Worm (Caenorhabditis elegans): Measurements from ENCODE around the gene wdr-31.

wdr-31 gene

DNA sequence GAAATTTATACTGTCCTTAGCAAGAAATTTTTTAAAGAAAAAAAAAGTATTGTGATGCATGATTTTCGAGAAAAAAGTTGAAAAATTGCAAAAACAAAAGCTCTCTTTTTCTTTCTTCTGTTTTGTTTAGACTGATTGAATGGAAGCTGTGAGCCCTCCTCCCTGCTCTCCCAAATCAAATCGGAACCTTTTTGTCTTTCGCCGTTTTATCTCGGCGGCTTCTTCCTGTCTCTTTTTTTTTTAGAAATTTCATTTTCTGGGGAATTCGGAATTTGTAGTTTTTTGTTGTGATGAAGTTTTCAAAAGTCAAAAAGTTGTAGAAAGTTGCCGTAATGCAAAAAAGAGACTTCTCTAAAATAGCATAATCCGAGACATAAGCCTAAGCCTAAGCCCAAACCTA lies 4.4 kb downstream of the wdr-31 start:
- TF ChIP-seq nhr-23 (tag; optimal IDR thresholded peaks at IDR 0.05) (no peak), nhr-11 (tag; optimal IDR thresholded peaks at IDR 0.05) (no peak), nhr-237 (tag; optimal IDR thresholded peaks at IDR 0.05) (no peak), nhr-12 (tag; optimal IDR thresholded peaks at IDR 0.05) (no peak), F13H6.1 (tag; optimal IDR thresholded peaks at IDR 0.05) (no peak), nhr-10 (tag; optimal IDR thresholded peaks at IDR 0.05) (no peak), blmp-1 (tag; optimal IDR thresholded peaks at IDR 0.05; ENCODE audit: insufficient read depth) (no peak), lin-39 (tag; optimal IDR thresholded peaks at IDR 0.05) (no peak), alr-1 (tag; optimal IDR thresholded peaks at IDR 0.05) (no peak)

DNA sequence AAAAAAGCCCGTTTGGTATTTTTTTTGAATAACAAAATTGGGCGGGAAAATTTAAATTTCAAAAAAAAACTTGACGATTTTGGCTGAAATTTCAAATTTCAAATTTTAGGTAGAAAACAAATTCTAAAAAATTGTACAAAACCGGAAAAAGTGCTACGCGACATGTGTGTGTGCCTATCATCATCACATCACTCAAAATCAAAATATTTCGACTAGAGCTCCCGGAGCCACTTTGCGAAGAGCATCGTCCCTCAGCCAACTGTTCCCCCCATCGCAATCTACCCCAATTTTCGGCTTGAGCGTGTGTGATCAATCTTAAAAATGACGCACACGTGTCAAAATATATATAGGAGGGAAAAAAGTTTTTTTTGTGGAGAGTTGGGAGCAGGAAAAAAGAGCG lies 8.3 kb downstream of the wdr-31 start:
- TF ChIP-seq aly-2 (tag; optimal IDR thresholded peaks at IDR 0.05) (no peak), nhr-25 (tag; optimal IDR thresholded peaks at IDR 0.05) (no peak), C34F6.9 (tag; optimal IDR thresholded peaks at IDR 0.05) (peak; percentile 1)

DNA sequence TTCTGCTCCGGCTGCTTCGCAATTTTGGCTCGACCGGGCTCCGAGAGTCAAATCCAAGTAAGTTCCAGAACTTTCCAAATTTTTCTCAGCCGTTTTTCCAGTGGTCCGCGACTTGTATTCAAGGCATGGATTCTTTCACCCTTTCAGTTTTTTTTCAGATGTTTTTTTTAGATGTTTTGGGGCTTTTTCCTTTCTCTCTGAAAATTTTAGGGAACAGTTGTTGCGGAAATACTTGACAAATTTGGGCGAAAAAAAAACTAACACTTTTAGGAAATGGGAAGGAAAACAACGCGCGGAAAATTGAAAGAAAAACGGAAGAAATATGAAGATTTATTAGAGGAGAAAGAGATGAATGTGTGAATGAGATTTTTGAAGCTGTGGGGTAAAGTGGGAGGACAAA lies 9.5 kb downstream of the wdr-31 start, which contains the start of the genes T05A8.11 and nep-2:
Gene T05A8.11 (minus strand): TSS at position 101 of the 400 bp plus-strand sequence.
Gene nep-2 (minus strand): TSS at position 192 of the 400 bp plus-strand sequence.
- TF ChIP-seq nhr-129 (tag; optimal IDR thresholded peaks at IDR 0.05) (no peak), C34F6.9 (tag; optimal IDR thresholded peaks at IDR 0.05) (no peak), lsy-2 (tag; optimal IDR thresholded peaks at IDR 0.05) (no peak), F13H6.1 (tag; optimal IDR thresholded peaks at IDR 0.05) (no peak), lin-13 (GFP tag; optimal IDR thresholded peaks at IDR 0.05) (no peak), lin-11 (tag; optimal IDR thresholded peaks at IDR 0.05) (no peak), alr-1 (tag; optimal IDR thresholded peaks at IDR 0.05) (no peak), ama-1 (optimal IDR thresholded peaks at IDR 0.05) (no peak), lin-39 (tag; optimal IDR thresholded peaks at IDR 0.05) (no peak), mbf-1 (tag; optimal IDR thresholded peaks at IDR 0.05) (no peak), nhr-25 (tag; optimal IDR thresholded peaks at IDR 0.05) (no peak), blmp-1 (tag; optimal IDR thresholded peaks at IDR 0.05; ENCODE audit: insufficient read depth) (no peak), nhr-6 (tag; optimal IDR thresholded peaks at IDR 0.05) (no peak), sma-9 (GFP tag; optimal IDR thresholded peaks at IDR 0.05) (no peak), sma-9 (tag; optimal IDR thresholded peaks at IDR 0.05) (no peak), nhr-21 (tag; optimal IDR thresholded peaks at IDR 0.05) (no peak), nhr-10 (tag; optimal IDR thresholded peaks at IDR 0.05) (no peak)

ce11 chrII:2721992-2722391 lies 13.1 kb downstream of the wdr-31 start:
- TF ChIP-seq zag-1 (tag; optimal IDR thresholded peaks at IDR 0.05) (no peak), mdl-1 (tag; optimal IDR thresholded peaks at IDR 0.05) (no peak), mab-5 (tag; optimal IDR thresholded peaks at IDR 0.05) (no peak), C34F6.9 (tag; optimal IDR thresholded peaks at IDR 0.05) (no peak), ztf-11 (tag; optimal IDR thresholded peaks at IDR 0.05) (no peak), nhr-77 (tag; optimal IDR thresholded peaks at IDR 0.05) (no peak), ceh-82 (tag; optimal IDR thresholded peaks at IDR 0.05) (no peak), nhr-11 (tag; optimal IDR thresholded peaks at IDR 0.05) (no peak), ztf-1 (GFP tag; conservative IDR thresholded peaks at IDR 0.05) (no peak), nhr-25 (tag; optimal IDR thresholded peaks at IDR 0.05) (no peak)

DNA sequence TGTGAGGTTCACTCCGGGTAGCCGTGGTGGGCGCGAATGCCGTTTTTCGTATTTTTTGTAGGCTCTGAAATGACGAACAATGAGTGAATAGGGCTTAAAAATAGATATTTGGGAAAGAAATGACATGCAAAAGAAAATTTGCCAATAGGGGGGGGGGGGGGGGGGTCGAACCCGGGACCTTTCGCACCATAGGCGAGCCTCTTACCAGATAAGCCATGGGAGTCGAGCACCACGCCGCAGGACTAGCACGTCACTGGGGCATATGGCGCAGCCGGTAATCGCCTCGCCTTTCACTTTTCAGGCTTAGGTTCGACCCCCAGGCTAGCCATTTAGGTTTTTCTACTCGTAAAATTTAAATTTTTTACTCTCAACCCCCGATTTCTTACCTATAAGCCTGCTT lies 15.9 kb downstream of the wdr-31 start:
- no peak for TF ChIP-seq mdl-1 (tag; optimal IDR thresholded peaks at IDR 0.05)
- no peak for TF ChIP-seq unc-39 (tag; optimal IDR thresholded peaks at IDR 0.05)
- no peak for TF ChIP-seq mbf-1 (tag; optimal IDR thresholded peaks at IDR 0.05)
- no peak for TF ChIP-seq fos-1 (tag; optimal IDR thresholded peaks at IDR 0.05)
- no peak for TF ChIP-seq nhr-11 (tag; optimal IDR thresholded peaks at IDR 0.05)
- TF ChIP-seq alr-1 (tag; optimal IDR thresholded peaks at IDR 0.05) = no peak
- no peak for TF ChIP-seq mab-5 (tag; optimal IDR thresholded peaks at IDR 0.05)
- TF ChIP-seq zag-1 (tag; optimal IDR thresholded peaks at IDR 0.05) = no peak
- no peak for TF ChIP-seq nhr-23 (tag; optimal IDR thresholded peaks at IDR 0.05)
- TF ChIP-seq ceh-82 (tag; optimal IDR thresholded peaks at IDR 0.05) = no peak
- TF ChIP-seq nhr-10 (tag; optimal IDR thresholded peaks at IDR 0.05) = no peak
- TF ChIP-seq sma-3 (GFP tag; optimal IDR thresholded peaks at IDR 0.05) = no peak
- TF ChIP-seq nhr-6 (tag; optimal IDR thresholded peaks at IDR 0.05) = no peak
- TF ChIP-seq nhr-12 (tag; optimal IDR thresholded peaks at IDR 0.05) = no peak

DNA sequence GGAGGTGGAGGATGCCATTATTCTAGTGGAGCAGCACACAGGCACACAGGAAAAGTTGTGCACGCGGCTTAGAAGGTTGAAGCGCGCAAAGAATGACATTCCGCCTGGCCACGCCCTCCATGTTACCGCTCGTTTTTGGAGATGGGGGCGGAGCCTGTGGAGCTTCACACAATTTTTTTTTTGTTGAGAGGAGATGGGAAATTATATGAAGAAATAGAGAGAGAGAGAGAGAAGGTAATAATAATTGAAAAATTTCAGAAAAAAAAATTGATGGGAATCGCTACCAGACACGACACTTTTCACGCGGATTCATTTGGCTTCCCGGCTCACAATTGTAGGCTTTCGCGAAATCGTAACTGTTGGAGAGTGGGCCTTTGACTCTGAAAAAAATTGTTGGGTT lies 17.8 kb downstream of the wdr-31 start, which contains the start of gene T05A8.3:
Gene T05A8.3 (minus strand): TSS at position 101 of the 400 bp plus-strand sequence.
- TF ChIP-seq lin-39 (tag; optimal IDR thresholded peaks at IDR 0.05) (no peak), blmp-1 (tag; optimal IDR thresholded peaks at IDR 0.05; ENCODE audit: insufficient read depth) (no peak), skn-1 (tag; optimal IDR thresholded peaks at IDR 0.05) (no peak), elt-3 (tag; optimal IDR thresholded peaks at IDR 0.05) (no peak), elt-1 (tag; optimal IDR thresholded peaks at IDR 0.05) (no peak), unc-39 (tag; optimal IDR thresholded peaks at IDR 0.05) (no peak), ceh-82 (tag; optimal IDR thresholded peaks at IDR 0.05) (no peak), lin-13 (GFP tag; optimal IDR thresholded peaks at IDR 0.05) (no peak), gmeb-1 (tag; optimal IDR thresholded peaks at IDR 0.05) (no peak), ZK546.5 (tag; optimal IDR thresholded peaks at IDR 0.05) (no peak), ceh-16 (tag; optimal IDR thresholded peaks at IDR 0.05) (no peak), sem-4 (tag; optimal IDR thresholded peaks at IDR 0.05) (no peak), fos-1 (tag; optimal IDR thresholded peaks at IDR 0.05) (no peak), C34F6.9 (tag; optimal IDR thresholded peaks at IDR 0.05) (no peak), snpc-4 (tag; optimal IDR thresholded peaks at IDR 0.05) (no peak), alr-1 (tag; optimal IDR thresholded peaks at IDR 0.05) (no peak), lsy-2 (tag; optimal IDR thresholded peaks at IDR 0.05) (no peak), crh-2 (tag; optimal IDR thresholded peaks at IDR 0.05) (no peak)

Measured in whole organism, L2 larva.